Worm (Caenorhabditis elegans) whole organism, young adult: ENCODE data around the gene F45D11.14.
"Not testable (repeated sequence)": the region's sequence is repeated elsewhere in the genome, so short reads cannot be mapped to it uniquely, and the experiment has no call there.

ENCODE experiments used
- B0261.1 ChIP-seq: sonication (generic microtip); optimal IDR thresholded peaks from 2 replicates; lab custom pipeline; 2016; ENCODE audit warnings: mild to moderate bottlenecking, missing genetic modification characterization, moderate library complexity, missing compliant biosample characterization
- attf-3 ChIP-seq: fragments of 200-800 bp; sonication (Bioruptor generic); conservative IDR thresholded peaks from 2 replicates; pipeline ENCODE4 v1.3.6; 2022; ENCODE audit warnings: missing genetic modification reagents, missing genetic modification characterization, missing compliant biosample characterization
- dpl-1 ChIP-seq: fragments of 150-350 bp; optimal IDR thresholded peaks from 2 replicates; lab custom pipeline; 2014; ENCODE audit warnings: missing biosample characterization, missing genetic modification reagents, missing genetic modification characterization
- efl-1 ChIP-seq: fragments of 150-350 bp; optimal IDR thresholded peaks from 2 replicates; lab custom pipeline; 2014; ENCODE audit warnings: missing biosample characterization, missing genetic modification reagents, missing genetic modification characterization
- lin-35 ChIP-seq, 3 experiments: fragments of 150-350 bp in 2 of 3; sonication (generic microtip) in 1 of 3; optimal IDR thresholded peaks; 2 replicates each; lab custom pipeline; 2014 to 2018; ENCODE audit warnings: missing biosample characterization in 3 of 3, missing genetic modification characterization in 3 of 3, missing genetic modification reagents in 3 of 3
- madf-3 ChIP-seq: fragments of 200-800 bp; sonication (Bioruptor generic); IDR thresholded peaks from 2 replicates; pipeline ENCODE4 v1.3.6; 2022; ENCODE audit warnings: missing genetic modification reagents, missing genetic modification characterization, missing compliant biosample characterization
- nfya-2 ChIP-seq: fragments of 200-800 bp; sonication (Bioruptor generic); IDR thresholded peaks from 2 replicates; pipeline ENCODE4 v1.3.6; 2022; ENCODE audit warnings: missing genetic modification reagents, missing genetic modification characterization, missing compliant biosample characterization
- nhr-27 ChIP-seq: fragments of 200-800 bp; sonication (Bioruptor generic); optimal IDR thresholded peaks from 2 replicates; lab custom pipeline; 2018; ENCODE audit warnings: mild to moderate bottlenecking, missing genetic modification characterization, moderate library complexity, missing compliant biosample characterization
- pha-4 ChIP-seq: fragments of 150-350 bp; sonication (generic microtip); optimal IDR thresholded peaks from 2 replicates; lab custom pipeline; 2014; ENCODE audit warnings: missing biosample characterization, missing genetic modification reagents, missing genetic modification characterization
- repo-1 ChIP-seq: sonication (generic microtip); optimal IDR thresholded peaks from 2 replicates; lab custom pipeline; 2017; ENCODE audit warnings: mild to moderate bottlenecking, missing genetic modification characterization, missing compliant biosample characterization
- snpc-4 ChIP-seq, 5 experiments: fragments of 150-350 bp in 1 of 5; sonication (generic microtip) in 4 of 5; optimal IDR thresholded peaks; 2 replicates each; lab custom pipeline; 2014 to 2018; ENCODE audit warnings: missing genetic modification characterization in 5 of 5, missing biosample characterization in 3 of 5, antibody characterized with exemption in 2 of 5, mild to moderate bottlenecking in 2 of 5, missing compliant biosample characterization in 2 of 5, missing genotype in 2 of 5, moderate library complexity in 2 of 5, missing genetic modification reagents in 1 of 5
- zim-3 ChIP-seq: sonication (generic microtip); optimal IDR thresholded peaks from 2 replicates; lab custom pipeline; 2017; ENCODE audit warnings: mild to moderate bottlenecking, missing genetic modification characterization, moderate library complexity, missing compliant biosample characterization

DNA sequence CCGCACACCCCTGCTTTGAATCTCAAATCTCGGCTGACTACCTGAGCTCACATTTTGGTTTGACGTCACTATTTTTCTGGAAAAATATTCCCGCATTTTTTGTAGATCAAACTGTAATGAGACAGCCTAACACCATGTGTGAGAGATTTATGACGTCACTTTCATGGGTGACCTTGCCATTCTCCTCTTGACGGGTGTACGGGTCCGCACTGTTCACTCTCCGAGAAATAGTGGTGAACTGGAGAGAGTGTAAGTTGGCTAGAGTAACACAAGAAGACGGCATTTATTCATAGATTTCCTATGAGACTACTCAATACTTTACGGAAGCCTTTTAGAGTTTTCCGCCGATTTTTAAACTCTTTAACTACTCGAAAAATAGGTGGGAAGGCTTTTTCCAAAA is 48.4 kb upstream of the F45D11.14 start, which contains the start of gene K02E7.7:
- not testable (repeated sequence) for TF ChIP-seq zim-3; madf-3 (GFP tag; lab: Robert Waterston, UW); dpl-1 (GFP tag; lab: Kevin White, UChicago); attf-3; nhr-27 (tag; lab: Kevin White, UChicago); snpc-4 (GFP tag; optimal IDR thresholded peaks at IDR 0.05; lab: Kevin White, UChicago); snpc-4 (tag; optimal IDR thresholded peaks at IDR 0.05; lab: Kevin White, UChicago); nfya-2 (GFP tag; lab: Robert Waterston, UW); repo-1 (tag; lab: Kevin White, UChicago); B0261.1 (tag; lab: Kevin White, UChicago); pha-4 (tag; lab: Kevin White, UChicago); lin-35 (GFP tag; optimal IDR thresholded peaks at IDR 0.05; lab: Kevin White, UChicago); efl-1 (GFP tag; lab: Kevin White, UChicago)
